Fruit fly (Drosophila melanogaster) whole organism: ENCODE measurements around the gene CG34283.

Experiments used
- CG8478 ChIP-seq: fragments of >200 bp; optimal IDR thresholded peaks from 2 replicates; lab custom pipeline; 2018; ENCODE audit warnings: inconsistent platforms
- Dll ChIP-seq: fragments of >200 bp; optimal IDR thresholded peaks from 2 replicates; lab custom pipeline; 2017
- EcR ChIP-seq, 2 experiments: fragments of >200 bp; optimal IDR thresholded peaks; 2 replicates each; lab custom pipeline; 2017; ENCODE audit warnings: missing biosample characterization in 2 of 2, missing genetic modification characterization in 2 of 2, missing genetic modification reagents in 2 of 2
- pan ChIP-seq: fragments of >200 bp; optimal IDR thresholded peaks from 2 replicates; lab custom pipeline; 2017
- psq ChIP-seq: fragments of >200 bp; optimal IDR thresholded peaks from 2 replicates; lab custom pipeline; 2017
- usp ChIP-seq: fragments of >200 bp; optimal IDR thresholded peaks from 2 replicates; lab custom pipeline; 2017; ENCODE audit warnings: missing biosample characterization, missing genetic modification characterization, mixed read lengths

CG34283 gene

dm6 chr3R:18705150-18705549 lies 17.2 kb downstream of the CG34283 start, which contains the start of the genes ChAT and VAChT:
TSS of gene ChAT (plus strand) at chr3R:18705501.
TSS of gene VAChT (plus strand) at chr3R:18705501.
- TF ChIP-seq psq (lab: Kevin White, UChicago) = no peak
- TF ChIP-seq pan (lab: Kevin White, UChicago) = no peak
- TF ChIP-seq CG8478 (lab: Kevin White, UChicago) = no peak
- TF ChIP-seq usp (GFP tag; lab: Kevin White, UChicago) = no peak
- no peak for TF ChIP-seq EcR (GFP tag; optimal IDR thresholded peaks at IDR 0.05; lab: Kevin White, UChicago)
- no peak for TF ChIP-seq Dll (lab: Kevin White, UChicago)

- TF ChIP-seq usp (GFP tag; lab: Kevin White, UChicago) (no peak), psq (lab: Kevin White, UChicago) (no peak), EcR (GFP tag; optimal IDR thresholded peaks at IDR 0.05; lab: Kevin White, UChicago) (no peak), pan (lab: Kevin White, UChicago) (no peak), Dll (lab: Kevin White, UChicago) (no peak), CG8478 (lab: Kevin White, UChicago) (no peak)
Measured at dm6 chr3R:18703514-18703913, 18.9 kb downstream of the CG34283 start.

- TF ChIP-seq CG8478 (lab: Kevin White, UChicago) (no peak), Dll (lab: Kevin White, UChicago) (no peak), EcR (GFP tag; optimal IDR thresholded peaks at IDR 0.05; lab: Kevin White, UChicago) (no peak), usp (GFP tag; lab: Kevin White, UChicago) (no peak), psq (lab: Kevin White, UChicago) (no peak), pan (lab: Kevin White, UChicago) (no peak)
Measured at dm6 chr3R:18698855-18699569, 23.4 kb downstream of the CG34283 start.

- TF ChIP-seq EcR (GFP tag; optimal IDR thresholded peaks at IDR 0.05; lab: Kevin White, UChicago) (no peak), Dll (lab: Kevin White, UChicago) (no peak), pan (lab: Kevin White, UChicago) (no peak), CG8478 (lab: Kevin White, UChicago) (no peak), usp (GFP tag; lab: Kevin White, UChicago) (no peak), psq (lab: Kevin White, UChicago) (no peak)
Measured at dm6 chr3R:18694952-18695351, 27.4 kb downstream of the CG34283 start, which contains the start of gene CG34282. TSS of gene CG34282 (plus strand) at chr3R:18695252.

dm6 chr3R:18693611-18694010 lies 28.8 kb downstream of the CG34283 start, which contains the start of gene CG14300:
TSS of gene CG14300 (minus strand) at chr3R:18693711.
- TF ChIP-seq pan (lab: Kevin White, UChicago) (no peak), usp (GFP tag; lab: Kevin White, UChicago) (no peak), psq (lab: Kevin White, UChicago) (no peak), CG8478 (lab: Kevin White, UChicago) (no peak), Dll (lab: Kevin White, UChicago) (no peak), EcR (GFP tag; optimal IDR thresholded peaks at IDR 0.05; lab: Kevin White, UChicago) (no peak)

- no peak for TF ChIP-seq psq (lab: Kevin White, UChicago)
- no peak for TF ChIP-seq Dll (lab: Kevin White, UChicago)
- no peak for TF ChIP-seq EcR (GFP tag; optimal IDR thresholded peaks at IDR 0.05; lab: Kevin White, UChicago)
- no peak for TF ChIP-seq usp (GFP tag; lab: Kevin White, UChicago)
- no peak for TF ChIP-seq pan (lab: Kevin White, UChicago)
- no peak for TF ChIP-seq CG8478 (lab: Kevin White, UChicago)
Measured at dm6 chr3R:18692619-18693018, 29.8 kb downstream of the CG34283 start, which contains the start of gene Muc91C. TSS of gene Muc91C (minus strand) at chr3R:18692719.

- TF ChIP-seq EcR (GFP tag; optimal IDR thresholded peaks at IDR 0.05; lab: Kevin White, UChicago) (no peak), pan (lab: Kevin White, UChicago) (no peak)
Measured at dm6 chr3R:18681054-18681453, 41.3 kb downstream of the CG34283 start.

- no peak for TF ChIP-seq Dll (lab: Kevin White, UChicago)
- no peak for TF ChIP-seq pan (lab: Kevin White, UChicago)
- TF ChIP-seq CG8478 (lab: Kevin White, UChicago) = no peak
- no peak for TF ChIP-seq EcR (GFP tag; optimal IDR thresholded peaks at IDR 0.05; lab: Kevin White, UChicago)
Measured at dm6 chr3R:18680332-18680731, 42.1 kb downstream of the CG34283 start, which contains the start of the genes CG46318 and ChT. TSS of gene CG46318 (plus strand) at chr3R:18680604. TSS of gene ChT (plus strand) at chr3R:18680604.

- TF ChIP-seq Dll (lab: Kevin White, UChicago) = no peak
- no peak for TF ChIP-seq pan (lab: Kevin White, UChicago)
- TF ChIP-seq CG8478 (lab: Kevin White, UChicago) = no peak
- TF ChIP-seq EcR (GFP tag; optimal IDR thresholded peaks at IDR 0.05; lab: Kevin White, UChicago) = no peak
- TF ChIP-seq usp (GFP tag; lab: Kevin White, UChicago) = no peak
- TF ChIP-seq psq (lab: Kevin White, UChicago) = no peak
Measured at dm6 chr3R:18677500-18677940, 44.9 kb downstream of the CG34283 start, which contains the start of the genes dind and CG7706. TSS of gene dind (minus strand) at chr3R:18677539. TSS of gene CG7706 (plus strand) at chr3R:18677818.
